Worm (Caenorhabditis elegans) whole organism, mixed stage, embryonic: ENCODE measurements around the gene mtl-2.

ENCODE experiments used
- M03D4.4 ChIP-seq: sonication (generic microtip); optimal IDR thresholded peaks from 2 replicates; lab custom pipeline; 2017; ENCODE audit warnings: mild to moderate bottlenecking, missing genetic modification characterization, missing compliant biosample characterization
- bed-3 ChIP-seq: fragments of 200-800 bp; sonication (Bioruptor generic); optimal IDR thresholded peaks from 3 replicates; lab custom pipeline; 2018; ENCODE audit warnings: mild to moderate bottlenecking, missing genetic modification characterization, moderate library complexity, missing compliant biosample characterization
- blmp-1 ChIP-seq: fragments of 150-350 bp; optimal IDR thresholded peaks from 2 replicates; lab custom pipeline; 2014; ENCODE audit warnings: missing biosample characterization, missing genetic modification characterization
- ceh-39 ChIP-seq: fragments of 150-350 bp; optimal IDR thresholded peaks from 2 replicates; lab custom pipeline; 2014; ENCODE audit warnings: missing biosample characterization, missing genetic modification characterization
- ceh-43 ChIP-seq: fragments of 200-800 bp; sonication (Bioruptor generic); optimal IDR thresholded peaks from 2 replicates; lab custom pipeline; 2018; ENCODE audit warnings: mild to moderate bottlenecking, missing genetic modification characterization, moderate library complexity, missing compliant biosample characterization
- ceh-83 ChIP-seq: fragments of 200-800 bp; sonication (Bioruptor generic); optimal IDR thresholded peaks from 2 replicates; lab custom pipeline; 2018; ENCODE audit warnings: mild to moderate bottlenecking, missing genetic modification characterization, missing compliant biosample characterization
- ces-1 ChIP-seq: fragments of 150-350 bp; optimal IDR thresholded peaks from 2 replicates; lab custom pipeline; 2014; ENCODE audit warnings: missing biosample characterization, missing genetic modification reagents, missing genetic modification characterization
- cnd-1 ChIP-seq: fragments of 200-800 bp; sonication (Bioruptor generic); optimal IDR thresholded peaks from 2 replicates; lab custom pipeline; 2018; ENCODE audit warnings: mild to moderate bottlenecking, missing genetic modification characterization, missing compliant biosample characterization
- drap-1 ChIP-seq: fragments of 200-800 bp; sonication (Bioruptor generic); optimal IDR thresholded peaks from 3 replicates; lab custom pipeline; 2018; ENCODE audit warnings: mild to moderate bottlenecking, missing genetic modification characterization, missing compliant biosample characterization
- elt-1 ChIP-seq: sonication (generic microtip); optimal IDR thresholded peaks from 2 replicates; lab custom pipeline; 2017; ENCODE audit warnings: missing genetic modification characterization, mild to moderate bottlenecking, missing compliant biosample characterization, antibody characterized with exemption, moderate library complexity, borderline replicate concordance; ENCODE audit not compliant: insufficient read depth
- elt-3 ChIP-seq: fragments of 150-350 bp; optimal IDR thresholded peaks from 2 replicates; lab custom pipeline; 2014; ENCODE audit warnings: missing biosample characterization, missing genetic modification characterization
- flh-1 ChIP-seq: fragments of 200-800 bp; sonication (Bioruptor generic); optimal IDR thresholded peaks from 2 replicates; lab custom pipeline; 2018; ENCODE audit warnings: mild to moderate bottlenecking, missing genetic modification characterization, moderate library complexity, missing compliant biosample characterization
- ham-2 ChIP-seq: fragments of 200-800 bp; sonication (Bioruptor generic); optimal IDR thresholded peaks from 2 replicates; lab custom pipeline; 2018; ENCODE audit warnings: mild to moderate bottlenecking, missing genetic modification characterization, missing compliant biosample characterization
- hlh-1 ChIP-seq: fragments of 150-350 bp; optimal IDR thresholded peaks from 2 replicates; lab custom pipeline; 2014; ENCODE audit warnings: missing biosample characterization, missing genetic modification reagents, missing genetic modification characterization
- lin-13 ChIP-seq: fragments of 150-350 bp; optimal IDR thresholded peaks from 2 replicates; lab custom pipeline; 2014; ENCODE audit warnings: missing biosample characterization, missing genetic modification characterization
- lin-32 ChIP-seq: fragments of 200-800 bp; sonication (Bioruptor generic); optimal IDR thresholded peaks from 2 replicates; lab custom pipeline; 2018; ENCODE audit warnings: mild to moderate bottlenecking, missing genetic modification characterization, missing compliant biosample characterization
- lsy-2 ChIP-seq: fragments of 150-350 bp; optimal IDR thresholded peaks from 2 replicates; lab custom pipeline; 2014; ENCODE audit warnings: missing biosample characterization, missing genetic modification characterization
- mab-5 ChIP-seq: fragments of 150-350 bp; optimal IDR thresholded peaks from 2 replicates; lab custom pipeline; 2014; ENCODE audit warnings: missing biosample characterization, missing genetic modification characterization
- mls-2 ChIP-seq: sonication (generic microtip); optimal IDR thresholded peaks from 2 replicates; lab custom pipeline; 2016; ENCODE audit warnings: mild to moderate bottlenecking, missing genetic modification characterization, moderate library complexity, missing compliant biosample characterization
- nhr-12 ChIP-seq: fragments of 150-350 bp; optimal IDR thresholded peaks from 2 replicates; lab custom pipeline; 2014; ENCODE audit warnings: missing biosample characterization, missing genetic modification characterization
- nhr-237 ChIP-seq: fragments of 150-350 bp; optimal IDR thresholded peaks from 2 replicates; lab custom pipeline; 2014; ENCODE audit warnings: missing biosample characterization, missing genetic modification characterization
- nhr-28 ChIP-seq: fragments of 150-350 bp; optimal IDR thresholded peaks from 2 replicates; lab custom pipeline; 2014; ENCODE audit warnings: missing biosample characterization, missing genetic modification characterization
- pha-4 ChIP-seq: fragments of 150-350 bp; optimal IDR thresholded peaks from 2 replicates; lab custom pipeline; 2018; ENCODE audit warnings: missing biosample characterization, missing genetic modification reagents, missing genetic modification characterization
- sem-2 ChIP-seq: fragments of 200-800 bp; sonication (Bioruptor generic); optimal IDR thresholded peaks from 2 replicates; lab custom pipeline; 2018; ENCODE audit warnings: mild to moderate bottlenecking, missing genetic modification characterization, missing compliant biosample characterization
- snpc-4 ChIP-seq: fragments of 150-350 bp; optimal IDR thresholded peaks from 2 replicates; lab custom pipeline; 2014; ENCODE audit warnings: missing biosample characterization, missing genetic modification characterization
- sptf-1 ChIP-seq: sonication (generic microtip); optimal IDR thresholded peaks from 2 replicates; lab custom pipeline; 2017; ENCODE audit warnings: mild to moderate bottlenecking, missing genetic modification characterization, moderate library complexity, missing compliant biosample characterization
- tbx-8 ChIP-seq: fragments of 200-800 bp; sonication (Bioruptor generic); optimal IDR thresholded peaks from 2 replicates; lab custom pipeline; 2018; ENCODE audit warnings: mild to moderate bottlenecking, missing genetic modification characterization, moderate library complexity, missing compliant biosample characterization
- unc-120 ChIP-seq: sonication (generic microtip); optimal IDR thresholded peaks from 2 replicates; lab custom pipeline; 2017; ENCODE audit warnings: missing genetic modification characterization, missing compliant biosample characterization; ENCODE audit not compliant: poor library complexity, severe bottlenecking
- unc-39 ChIP-seq: fragments of 150-350 bp; optimal IDR thresholded peaks from 2 replicates; lab custom pipeline; 2014; ENCODE audit warnings: missing biosample characterization, missing genetic modification characterization
- unc-62 ChIP-seq: fragments of 150-350 bp; optimal IDR thresholded peaks from 2 replicates; lab custom pipeline; 2014; ENCODE audit warnings: missing biosample characterization, missing genetic modification reagents, missing genetic modification characterization
- zip-8 ChIP-seq: fragments of 150-350 bp; optimal IDR thresholded peaks from 2 replicates; lab custom pipeline; 2014; ENCODE audit warnings: missing biosample characterization, missing genetic modification characterization
- ztf-11 ChIP-seq: fragments of 150-350 bp; optimal IDR thresholded peaks from 2 replicates; lab custom pipeline; 2014; ENCODE audit warnings: missing biosample characterization, missing genetic modification characterization

mtl-2 gene

DNA sequence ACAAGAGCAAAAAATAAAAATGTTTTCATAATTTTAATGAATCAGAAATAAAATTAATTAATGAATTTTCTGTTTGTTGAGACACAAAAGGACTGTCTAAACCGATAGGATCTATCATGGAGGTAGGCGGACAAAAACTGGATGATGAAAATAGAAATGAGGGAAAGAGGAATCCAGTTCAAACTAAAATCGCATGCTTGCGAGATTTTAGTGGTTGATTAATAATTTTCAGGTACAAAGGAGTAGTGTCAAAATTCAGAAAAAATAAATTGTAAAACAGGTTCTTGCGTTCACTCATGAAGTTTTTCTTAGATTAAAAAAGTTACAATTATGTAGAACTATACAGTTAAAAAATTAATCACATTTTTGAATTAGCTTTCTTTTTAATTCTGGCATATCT, 8.9 kb upstream of the mtl-2 start, which contains the start of gene T08G5.3:
Gene T08G5.3, minus strand, starts transcription at position 101 of the 400 bp plus-strand sequence.
- TF ChIP-seq zip-8 (tag; lab: Kevin White, UChicago): no peak
- no peak for TF ChIP-seq hlh-1 (tag; lab: Kevin White, UChicago)
- TF ChIP-seq cnd-1: no peak
- no peak for TF ChIP-seq M03D4.4 (tag; lab: Kevin White, UChicago)
- no peak for TF ChIP-seq ham-2
- TF ChIP-seq lsy-2 (tag; lab: Kevin White, UChicago): no peak
- no peak for TF ChIP-seq unc-120 (tag; lab: Kevin White, UChicago)
- TF ChIP-seq elt-3 (tag; lab: Kevin White, UChicago): no peak
- no peak for TF ChIP-seq blmp-1 (tag; lab: Kevin White, UChicago)
- no peak for TF ChIP-seq unc-62 (GFP tag; lab: Kevin White, UChicago)
- no peak for TF ChIP-seq tbx-8
- no peak for TF ChIP-seq mls-2 (tag; lab: Kevin White, UChicago)
- TF ChIP-seq sptf-1: no peak
- no peak for TF ChIP-seq nhr-28 (tag; lab: Kevin White, UChicago)
- no peak for TF ChIP-seq mab-5
- no peak for TF ChIP-seq unc-39 (tag; lab: Kevin White, UChicago)
- no peak for TF ChIP-seq lin-32
- TF ChIP-seq elt-1 (tag; lab: Kevin White, UChicago): no peak
- no peak for TF ChIP-seq flh-1 (GFP tag; lab: Kevin White, UChicago)

DNA sequence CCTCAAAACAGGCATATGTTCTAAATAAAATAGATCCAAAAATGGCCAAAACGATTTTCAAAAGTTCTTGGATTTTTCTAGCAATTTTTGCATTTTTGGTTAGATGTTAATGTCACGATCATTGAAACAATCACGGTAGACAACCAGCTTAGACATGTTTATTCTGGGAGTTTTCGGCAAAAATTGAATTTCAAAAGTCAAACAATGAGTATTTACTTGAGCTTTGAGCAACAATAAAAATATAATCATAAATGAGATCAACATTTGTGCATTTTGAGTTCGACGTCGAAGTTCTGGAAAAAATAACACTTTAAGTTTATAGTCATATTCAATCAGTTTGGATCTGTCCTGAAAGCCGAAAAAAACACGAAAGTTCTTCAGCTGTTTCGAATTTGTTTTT, 7.7 kb upstream of the mtl-2 start, which contains the start of gene T08G5.2:
Gene T08G5.2, minus strand, starts transcription at position 101 of the 400 bp plus-strand sequence.
- TF ChIP-seq blmp-1 (tag; lab: Kevin White, UChicago) (no peak), pha-4 (no peak), M03D4.4 (tag; lab: Kevin White, UChicago) (no peak)
- TF ChIP-seq, all 35 proteins: peak for 0

DNA sequence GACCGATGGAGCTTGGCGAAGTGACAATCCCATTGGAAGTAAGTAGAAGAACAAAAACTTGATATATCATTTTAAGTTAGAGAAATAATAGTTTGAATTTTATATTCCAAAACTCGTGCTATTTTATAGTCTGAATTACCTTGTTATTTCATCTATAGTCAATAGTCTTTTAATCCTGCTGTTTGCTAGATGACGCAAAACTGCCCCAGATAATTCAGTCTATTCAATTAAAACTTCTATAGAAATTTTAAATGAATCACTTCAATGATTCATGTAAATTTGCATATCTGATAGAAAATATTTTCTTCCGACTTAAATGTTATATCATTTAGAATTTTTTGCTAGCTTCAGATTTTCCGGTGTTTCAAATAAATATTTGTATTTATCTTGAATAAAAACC, 4.6 kb upstream of the mtl-2 start, which contains the start of gene T08G5.15:
Gene T08G5.15, minus strand, starts transcription at position 101 of the 400 bp plus-strand sequence.
- TF ChIP-seq nhr-12 (tag; lab: Kevin White, UChicago): no peak
- no peak for TF ChIP-seq mls-2 (tag; lab: Kevin White, UChicago)
- TF ChIP-seq lin-13 (tag; lab: Kevin White, UChicago): no peak
- TF ChIP-seq flh-1 (GFP tag; lab: Kevin White, UChicago): no peak
- no peak for TF ChIP-seq tbx-8
- no peak for TF ChIP-seq sem-2 (GFP tag; lab: Kevin White, UChicago)
- TF ChIP-seq elt-3 (tag; lab: Kevin White, UChicago): no peak
- TF ChIP-seq ceh-39 (tag; lab: Kevin White, UChicago): no peak
- TF ChIP-seq hlh-1 (tag; lab: Kevin White, UChicago): no peak
- no peak for TF ChIP-seq nhr-237 (tag; lab: Kevin White, UChicago)
- TF ChIP-seq ztf-11 (tag; lab: Kevin White, UChicago): no peak
- TF ChIP-seq elt-1 (tag; lab: Kevin White, UChicago): no peak
- no peak for TF ChIP-seq cnd-1
- no peak for TF ChIP-seq ceh-43
- TF ChIP-seq ceh-83 (GFP tag; lab: Kevin White, UChicago): no peak
- no peak for TF ChIP-seq lsy-2 (tag; lab: Kevin White, UChicago)
- TF ChIP-seq snpc-4: no peak

DNA sequence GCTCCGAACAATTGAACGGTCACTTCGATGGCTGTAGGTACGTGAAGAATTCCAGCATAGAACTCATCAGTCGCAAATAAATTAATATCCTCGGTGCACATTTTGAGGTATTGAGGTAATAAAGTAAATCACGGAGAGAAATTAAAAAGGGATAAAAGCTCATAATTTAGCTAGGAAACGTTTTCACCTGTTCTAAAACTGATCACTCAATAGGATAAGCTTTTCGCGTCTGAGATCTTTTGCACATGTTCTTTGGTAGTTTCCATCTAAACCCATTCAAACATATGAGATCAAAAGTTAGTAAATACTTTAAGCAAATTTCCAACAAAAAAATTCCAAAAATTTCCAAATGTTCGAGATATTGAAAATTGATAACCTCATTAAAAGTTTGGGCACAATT, 997 bp downstream of the mtl-2 start, which contains the start of gene srh-308:
Gene srh-308, minus strand, starts transcription at position 101 of the 400 bp plus-strand sequence.
- TF ChIP-seq elt-3 (tag; lab: Kevin White, UChicago) (no peak), bed-3 (GFP tag; lab: Kevin White, UChicago) (no peak), ces-1 (GFP tag; lab: Kevin White, UChicago) (no peak), mab-5 (no peak), lin-13 (tag; lab: Kevin White, UChicago) (no peak), hlh-1 (tag; lab: Kevin White, UChicago) (no peak), nhr-237 (tag; lab: Kevin White, UChicago) (no peak), sem-2 (GFP tag; lab: Kevin White, UChicago) (no peak), nhr-28 (tag; lab: Kevin White, UChicago) (no peak), drap-1 (GFP tag; lab: Kevin White, UChicago) (no peak), unc-39 (tag; lab: Kevin White, UChicago) (no peak), sptf-1 (no peak), nhr-12 (tag; lab: Kevin White, UChicago) (no peak), ceh-83 (GFP tag; lab: Kevin White, UChicago) (no peak)
- TF ChIP-seq, all 35 proteins: peak for 0
